Fruit fly (Drosophila melanogaster) whole organism, embryonic: ENCODE data around the gene meigo.

Experiments used
- BEAF-32 ChIP-seq: fragments of 200-800 bp; sonication (Bioruptor generic); optimal IDR thresholded peaks from 3 replicates; lab custom pipeline; 2017; ENCODE audit warnings: missing biosample characterization, missing genetic modification characterization, mild to moderate bottlenecking, moderate library complexity, missing genetic modification reagents
- CG10209 ChIP-seq: fragments of 200-800 bp; sonication (Bioruptor generic); optimal IDR thresholded peaks from 3 replicates; lab custom pipeline; 2017; ENCODE audit warnings: missing biosample characterization, mild to moderate bottlenecking, missing genetic modification characterization, missing genetic modification reagents
- CG11085 ChIP-seq: fragments of 200-800 bp; sonication (Bioruptor generic); IDR thresholded peaks from 2 replicates; pipeline ENCODE4 v1.3.6; 2022; ENCODE audit warnings: missing biosample characterization, missing genetic modification characterization
- CG11504 ChIP-seq: fragments of 200-800 bp; sonication (Bioruptor generic); optimal IDR thresholded peaks from 3 replicates; lab custom pipeline; 2019; ENCODE audit warnings: missing biosample characterization, mild to moderate bottlenecking, missing genetic modification characterization, moderate library complexity
- CG13775 ChIP-seq: fragments of 200-800 bp; sonication (Bioruptor generic); optimal IDR thresholded peaks from 3 replicates; lab custom pipeline; 2017; ENCODE audit warnings: missing biosample characterization, mild to moderate bottlenecking, missing genetic modification characterization
- CG1603 ChIP-seq: fragments of 200-800 bp; sonication (Bioruptor generic); optimal IDR thresholded peaks from 2 replicates; lab custom pipeline; 2019; ENCODE audit warnings: missing biosample characterization, mild to moderate bottlenecking, missing genetic modification characterization, moderate library complexity
- CG2202 ChIP-seq: fragments of 200-800 bp; sonication (Bioruptor generic); optimal IDR thresholded peaks from 2 replicates; lab custom pipeline; 2018; ENCODE audit warnings: missing biosample characterization, mild to moderate bottlenecking, missing genetic modification characterization
- CG2875 ChIP-seq: fragments of 200-800 bp; sonication (Bioruptor generic); optimal IDR thresholded peaks from 2 replicates; lab custom pipeline; 2017; ENCODE audit warnings: missing biosample characterization, mild to moderate bottlenecking, missing genetic modification characterization, missing genetic modification reagents
- CG31441 ChIP-seq: fragments of 200-800 bp; sonication (Bioruptor generic); IDR thresholded peaks from 2 replicates; pipeline ENCODE4 v1.3.6; 2022; ENCODE audit warnings: missing biosample characterization, missing genetic modification characterization
- CG32767 ChIP-seq: fragments of 200-800 bp; sonication (Bioruptor generic); IDR thresholded peaks from 2 replicates; pipeline ENCODE4 v1.3.6; 2022; ENCODE audit warnings: missing biosample characterization, missing genetic modification characterization
- CG33557 ChIP-seq: fragments of 200-800 bp; sonication (Bioruptor generic); optimal IDR thresholded peaks from 2 replicates; lab custom pipeline; 2019; ENCODE audit warnings: missing biosample characterization, mild to moderate bottlenecking, missing genetic modification characterization, moderate library complexity
- CG3407 ChIP-seq: fragments of 200-800 bp; sonication (Bioruptor generic); optimal IDR thresholded peaks from 2 replicates; lab custom pipeline; 2018; ENCODE audit warnings: missing biosample characterization, mild to moderate bottlenecking, missing genetic modification characterization
- CG3726 ChIP-seq: fragments of 200-800 bp; sonication (Bioruptor generic); IDR thresholded peaks from 3 replicates; pipeline ENCODE4, ENCODE4 v1.3.6; 2022; ENCODE audit warnings: missing biosample characterization, missing genetic modification characterization
- CG3847 ChIP-seq: fragments of 200-800 bp; sonication (Bioruptor generic); IDR thresholded peaks from 2 replicates; pipeline ENCODE4 v1.3.6; 2022; ENCODE audit warnings: missing biosample characterization, missing genetic modification characterization
- CG42726 ChIP-seq: fragments of 200-800 bp; sonication (Bioruptor generic); IDR thresholded peaks from 2 replicates; pipeline ENCODE4 v1.3.6; 2022; ENCODE audit warnings: missing biosample characterization, missing genetic modification characterization; ENCODE audit not compliant: partially characterized antibody
- CG6791 ChIP-seq: fragments of 200-800 bp; sonication (Bioruptor generic); IDR thresholded peaks from 3 replicates; pipeline ENCODE4 v1.3.6; 2022; ENCODE audit warnings: missing biosample characterization, missing genetic modification characterization; ENCODE audit not compliant: partially characterized antibody
- CG8765 ChIP-seq: fragments of 200-800 bp; sonication (Bioruptor generic); IDR thresholded peaks from 2 replicates; pipeline ENCODE4 v1.3.6; 2022; ENCODE audit warnings: missing biosample characterization, missing genetic modification characterization
- Chrac-16 ChIP-seq: fragments of 200-800 bp; sonication (Bioruptor generic); optimal IDR thresholded peaks from 3 replicates; lab custom pipeline; 2016; ENCODE audit warnings: missing biosample characterization, missing genetic modification characterization
- CrebB ChIP-seq: fragments of 200-800 bp; sonication (Bioruptor generic); optimal IDR thresholded peaks from 3 replicates; lab custom pipeline; 2018; ENCODE audit warnings: missing biosample characterization, mild to moderate bottlenecking, missing genetic modification characterization
- D ChIP-seq, 2 experiments: fragments of 200-800 bp in 1 of 2; fragments of >200 bp in 1 of 2; sonication (Bioruptor generic) in 1 of 2; optimal IDR thresholded peaks; 2 replicates in 1 of 2; 3 replicates in 1 of 2; lab custom pipeline; 2017; ENCODE audit warnings: mild to moderate bottlenecking in 1 of 2, missing biosample characterization in 1 of 2, missing genetic modification characterization in 1 of 2, missing genetic modification reagents in 1 of 2
- Dek ChIP-seq: fragments of 200-800 bp; sonication (Bioruptor generic); optimal IDR thresholded peaks from 3 replicates; lab custom pipeline; 2019; ENCODE audit warnings: missing biosample characterization, mild to moderate bottlenecking, missing genetic modification characterization, moderate library complexity
- Fer3 ChIP-seq: fragments of 200-800 bp; sonication (Bioruptor generic); optimal IDR thresholded peaks from 2 replicates; lab custom pipeline; 2018; ENCODE audit warnings: missing biosample characterization, mild to moderate bottlenecking, missing genetic modification characterization, moderate library complexity
- HLH4C ChIP-seq: fragments of 200-800 bp; sonication (Bioruptor generic); IDR thresholded peaks from 3 replicates; pipeline ENCODE4 v1.3.6; 2022; ENCODE audit warnings: missing biosample characterization, missing genetic modification characterization; ENCODE audit not compliant: partially characterized antibody
- HLH54F ChIP-seq: fragments of 200-800 bp; sonication (Bioruptor generic); optimal IDR thresholded peaks from 3 replicates; lab custom pipeline; 2016; ENCODE audit warnings: missing biosample characterization, missing genetic modification characterization
- HmgZ ChIP-seq: fragments of 200-800 bp; sonication (Bioruptor generic); optimal IDR thresholded peaks from 2 replicates; lab custom pipeline; 2018; ENCODE audit warnings: missing biosample characterization, mild to moderate bottlenecking, missing genetic modification characterization
- MESR4 ChIP-seq: fragments of 200-800 bp; sonication (Bioruptor generic); optimal IDR thresholded peaks from 2 replicates; lab custom pipeline; 2018; ENCODE audit warnings: missing biosample characterization, mild to moderate bottlenecking, missing genetic modification characterization, moderate library complexity
- Mad ChIP-seq: fragments of 200-800 bp; sonication (Bioruptor generic); optimal IDR thresholded peaks from 2 replicates; lab custom pipeline; 2016; ENCODE audit warnings: missing biosample characterization, missing genetic modification characterization
- Oaz ChIP-seq: fragments of 200-800 bp; sonication (Bioruptor generic); IDR thresholded peaks from 2 replicates; pipeline ENCODE4 v1.3.6; 2022; ENCODE audit warnings: missing biosample characterization, missing genetic modification characterization
- Oli ChIP-seq: fragments of 200-800 bp; sonication (Bioruptor generic); optimal IDR thresholded peaks from 2 replicates; lab custom pipeline; 2018; ENCODE audit warnings: missing biosample characterization, mild to moderate bottlenecking, missing genetic modification characterization, moderate library complexity
- YL-1 ChIP-seq: fragments of 200-800 bp; sonication (Bioruptor generic); optimal IDR thresholded peaks from 3 replicates; lab custom pipeline; 2017; ENCODE audit warnings: missing biosample characterization, mild to moderate bottlenecking, missing genetic modification characterization
- bab2 ChIP-seq: fragments of 200-800 bp; sonication (Bioruptor generic); optimal IDR thresholded peaks from 2 replicates; lab custom pipeline; 2016; ENCODE audit warnings: missing biosample characterization, missing genetic modification characterization
- br ChIP-seq: fragments of >200 bp; optimal IDR thresholded peaks from 2 replicates; lab custom pipeline; 2017
- crc ChIP-seq: fragments of 200-800 bp; sonication (Bioruptor generic); optimal IDR thresholded peaks from 2 replicates; lab custom pipeline; 2016; ENCODE audit warnings: missing biosample characterization, missing genetic modification characterization
- dimm ChIP-seq: fragments of 200-800 bp; sonication (Bioruptor generic); IDR thresholded peaks from 2 replicates; pipeline ENCODE4 v1.3.6; 2022; ENCODE audit warnings: missing biosample characterization, missing genetic modification characterization
- disco-r ChIP-seq: fragments of 200-800 bp; sonication (Bioruptor generic); optimal IDR thresholded peaks from 2 replicates; lab custom pipeline; 2016; ENCODE audit warnings: missing biosample characterization, missing genetic modification characterization
- eve ChIP-seq, 2 experiments: fragments of >200 bp; optimal IDR thresholded peaks; 2 replicates each; lab custom pipeline; 2017; ENCODE audit warnings: missing biosample characterization in 2 of 2, missing genetic modification characterization in 2 of 2
- gcm ChIP-seq: fragments of 200-800 bp; sonication (Bioruptor generic); optimal IDR thresholded peaks from 2 replicates; lab custom pipeline; 2019; ENCODE audit warnings: missing biosample characterization, mild to moderate bottlenecking, missing genetic modification characterization, moderate library complexity
- grn ChIP-seq: fragments of 200-800 bp; sonication (Bioruptor generic); optimal IDR thresholded peaks from 3 replicates; lab custom pipeline; 2017; ENCODE audit warnings: missing biosample characterization, missing genetic modification characterization
- ham ChIP-seq: fragments of 200-800 bp; sonication (Bioruptor generic); IDR thresholded peaks from 2 replicates; pipeline ENCODE4 v1.3.6; 2022; ENCODE audit warnings: missing biosample characterization, missing genetic modification characterization
- hb ChIP-seq: fragments of 200-800 bp; sonication (Bioruptor generic); IDR thresholded peaks from 3 replicates; pipeline ENCODE4 v1.3.6; 2022; ENCODE audit warnings: missing biosample characterization, missing genetic modification characterization; ENCODE audit not compliant: partially characterized antibody
- jigr1 ChIP-seq: fragments of 200-800 bp; sonication (Bioruptor generic); IDR thresholded peaks from 3 replicates; pipeline ENCODE4 v1.3.6; 2022; ENCODE audit warnings: missing biosample characterization, missing genetic modification characterization
- otp ChIP-seq: fragments of 200-800 bp; sonication (Bioruptor generic); IDR thresholded peaks from 3 replicates; pipeline ENCODE4, ENCODE4 v1.3.6; 2022; ENCODE audit warnings: missing biosample characterization, missing genetic modification characterization
- pnt ChIP-seq: fragments of 200-800 bp; sonication (Bioruptor generic); optimal IDR thresholded peaks from 3 replicates; lab custom pipeline; 2016; ENCODE audit warnings: missing biosample characterization, missing genetic modification characterization
- sens ChIP-seq: fragments of 200-800 bp; sonication (Bioruptor generic); peaks from one replicate; lab custom pipeline; 2016; ENCODE audit warnings: missing biosample characterization, missing genetic modification characterization
- slou ChIP-seq: fragments of 200-800 bp; sonication (Bioruptor generic); optimal IDR thresholded peaks from 3 replicates; lab custom pipeline; 2016; ENCODE audit warnings: missing biosample characterization, missing genetic modification characterization
- ssp ChIP-seq: fragments of 200-800 bp; sonication (Bioruptor generic); IDR thresholded peaks from 2 replicates; pipeline ENCODE4 v1.3.6; 2022; ENCODE audit warnings: missing biosample characterization, missing genetic modification characterization
- stc ChIP-seq: fragments of 200-800 bp; sonication (Bioruptor generic); IDR thresholded peaks from 2 replicates; pipeline ENCODE4 v1.3.6; 2022; ENCODE audit warnings: missing biosample characterization, missing genetic modification characterization
- tx ChIP-seq: fragments of 200-800 bp; sonication (Bioruptor generic); optimal IDR thresholded peaks from 2 replicates; lab custom pipeline; 2016; ENCODE audit warnings: missing biosample characterization, missing genetic modification characterization
- vnd ChIP-seq: fragments of 200-800 bp; sonication (Bioruptor generic); IDR thresholded peaks from 3 replicates; pipeline ENCODE4 v1.3.6; 2022; ENCODE audit warnings: missing biosample characterization, missing genetic modification characterization; ENCODE audit not compliant: partially characterized antibody
- wek ChIP-seq: fragments of 200-800 bp; sonication (Bioruptor generic); optimal IDR thresholded peaks from 3 replicates; lab custom pipeline; 2018; ENCODE audit warnings: missing biosample characterization, mild to moderate bottlenecking, missing genetic modification characterization, moderate library complexity
- zf30C ChIP-seq: fragments of 200-800 bp; sonication (Bioruptor generic); optimal IDR thresholded peaks from 3 replicates; lab custom pipeline; 2018; ENCODE audit warnings: missing biosample characterization, mild to moderate bottlenecking, missing genetic modification characterization

The meigo gene

DNA sequence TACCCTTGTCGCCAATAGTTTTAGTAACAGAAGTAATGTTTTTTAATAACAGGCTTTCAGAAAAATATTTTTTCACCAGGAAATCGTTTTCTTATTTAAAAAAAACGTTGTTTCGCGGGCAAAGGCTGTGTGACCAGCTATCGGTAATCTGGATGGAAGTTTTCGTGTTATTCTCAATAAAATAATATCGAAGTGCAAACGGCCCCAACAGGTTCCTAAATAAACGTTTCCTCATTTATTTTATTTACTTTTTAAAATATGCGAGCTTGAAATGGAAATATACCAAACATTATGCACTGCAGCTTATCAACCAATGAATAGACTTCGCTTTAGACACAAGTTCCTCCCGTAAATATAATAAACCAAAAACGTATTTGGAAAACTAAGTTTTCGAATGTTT lies 8.0 kb upstream of the meigo start, which contains the start of gene Ice2 (continued):
- TF ChIP-seq CG3847: no peak; the same call in 1 of the 2 replicates
- TF ChIP-seq Oaz (GFP tag; lab: Robert Waterston, UW): no peak
- TF ChIP-seq CG2202 (tag; lab: Kevin White, UChicago): no peak
- no peak for TF ChIP-seq dimm (GFP tag; lab: Robert Waterston, UW)
- no peak for TF ChIP-seq bab2
- no peak for TF ChIP-seq pnt (GFP tag; lab: Kevin White, UChicago)
- peak; percentile 57; the same call in 2 of the 3 replicates for TF ChIP-seq CG6791 (GFP tag; lab: Robert Waterston, UW)
- TF ChIP-seq jigr1 (GFP tag; lab: Robert Waterston, UW): no peak
- peak; percentile 53 for TF ChIP-seq BEAF-32 (GFP tag; lab: Kevin White, UChicago)
- TF ChIP-seq stc: no peak
- TF ChIP-seq wek: no peak
- TF ChIP-seq D (optimal IDR thresholded peaks at IDR 0.05; lab: Kevin White, UChicago): no peak
- TF ChIP-seq D (GFP tag; optimal IDR thresholded peaks at IDR 0.05; lab: Kevin White, UChicago): no peak
- TF ChIP-seq vnd (GFP tag; lab: Robert Waterston, UW): 0 out of 3 replicates have a peak, but pooled peaks have one; percentile 7
- no peak for TF ChIP-seq CG32767
- TF ChIP-seq crc (GFP tag; lab: Kevin White, UChicago): no peak
- TF ChIP-seq CG13775 (GFP tag; lab: Kevin White, UChicago): no peak
- no peak for TF ChIP-seq HmgZ (tag; lab: Kevin White, UChicago)
- no peak for TF ChIP-seq tx
- TF ChIP-seq br: no peak
- TF ChIP-seq MESR4 (GFP tag; lab: Kevin White, UChicago): peak; percentile 23
- peak; percentile 74 for TF ChIP-seq sens (GFP tag; lab: Kevin White, UChicago)
- peak; percentile 35; the same call in 1 of the 3 replicates for TF ChIP-seq HLH4C (GFP tag; lab: Robert Waterston, UW)
- no peak for TF ChIP-seq grn (GFP tag; lab: Kevin White, UChicago)
- no peak for TF ChIP-seq CG3407 (GFP tag; lab: Kevin White, UChicago)
- TF ChIP-seq YL-1 (GFP tag; lab: Kevin White, UChicago): peak; percentile 14
- no peak for TF ChIP-seq CG42726 (GFP tag; lab: Robert Waterston, UW)
- no peak for TF ChIP-seq ham (GFP tag; lab: Robert Waterston, UW)
- no peak for TF ChIP-seq gcm (GFP tag; lab: Kevin White, UChicago)
- no peak for TF ChIP-seq zf30C (GFP tag; lab: Kevin White, UChicago)
- no peak for TF ChIP-seq CG11504
- TF ChIP-seq CG8765 (GFP tag; lab: Robert Waterston, UW): no peak
- no peak for TF ChIP-seq Mad (GFP tag; lab: Kevin White, UChicago)
- no peak for TF ChIP-seq CG33557 (GFP tag; lab: Kevin White, UChicago)
- TF ChIP-seq CG3726 (GFP tag; lab: Robert Waterston, UW): no peak
- no peak for TF ChIP-seq CrebB
- no peak for TF ChIP-seq CG11085 (GFP tag; lab: Robert Waterston, UW)
- no peak for TF ChIP-seq eve (GFP tag; optimal IDR thresholded peaks at IDR 0.05; lab: Kevin White, UChicago)
- TF ChIP-seq ssp (GFP tag; lab: Robert Waterston, UW): no peak
- no peak for TF ChIP-seq Dek
- no peak for TF ChIP-seq Fer3 (tag; lab: Kevin White, UChicago)
- TF ChIP-seq CG1603 (tag; lab: Kevin White, UChicago): peak; percentile 49
- no peak for TF ChIP-seq HLH54F (GFP tag; lab: Kevin White, UChicago)
- TF ChIP-seq otp: no peak
- TF ChIP-seq disco-r (GFP tag; lab: Kevin White, UChicago): no peak
- no peak for TF ChIP-seq CG10209 (GFP tag; lab: Kevin White, UChicago)
- no peak for TF ChIP-seq Chrac-16
- TF ChIP-seq hb (GFP tag; lab: Robert Waterston, UW): no peak
- TF ChIP-seq Oli (tag; lab: Kevin White, UChicago): no peak
- TF ChIP-seq CG2875: no peak
- TF ChIP-seq slou: no peak
- no peak for TF ChIP-seq CG31441 (GFP tag; lab: Robert Waterston, UW)
